Worm (Caenorhabditis elegans) whole organism, early embryonic: ENCODE results near the gene C09F12.3.

Source experiments
- B0310.2 ChIP-seq: sonication (generic microtip); optimal IDR thresholded peaks from 2 replicates; lab custom pipeline; 2016; ENCODE audit warnings: mild to moderate bottlenecking, missing genetic modification characterization, missing compliant biosample characterization
- F13C5.2 ChIP-seq: sonication (generic microtip); optimal IDR thresholded peaks from 2 replicates; lab custom pipeline; 2017; ENCODE audit warnings: mild to moderate bottlenecking, missing genetic modification characterization, inconsistent platforms, missing compliant biosample characterization
- aly-1 ChIP-seq: sonication (generic microtip); optimal IDR thresholded peaks from 2 replicates; lab custom pipeline; 2016; ENCODE audit warnings: missing genetic modification characterization, missing compliant biosample characterization
- ama-1 ChIP-seq: fragments of 150-350 bp; optimal IDR thresholded peaks from 2 replicates; lab custom pipeline; 2014
- ceh-13 ChIP-seq: fragments of 200-800 bp; sonication (Bioruptor generic); optimal IDR thresholded peaks from 2 replicates; lab custom pipeline; 2018; ENCODE audit warnings: mild to moderate bottlenecking, missing genetic modification characterization, missing compliant biosample characterization
- ceh-36 ChIP-seq: sonication (generic microtip); optimal IDR thresholded peaks from 2 replicates; lab custom pipeline; 2016; ENCODE audit warnings: missing genetic modification characterization, inconsistent platforms, missing compliant biosample characterization
- ets-7 ChIP-seq: sonication (generic microtip); optimal IDR thresholded peaks from 2 replicates; lab custom pipeline; 2016; ENCODE audit warnings: missing genotype, missing genetic modification characterization, missing compliant biosample characterization
- flt-1 ChIP-seq: fragments of 200-800 bp; sonication (Bioruptor generic); IDR thresholded peaks from 2 replicates; pipeline ENCODE4 v1.3.6; 2022; ENCODE audit warnings: missing genetic modification characterization, missing compliant biosample characterization
- hmbx-1 ChIP-seq: sonication (generic microtip); optimal IDR thresholded peaks from 2 replicates; lab custom pipeline; 2016; ENCODE audit warnings: mild to moderate bottlenecking, missing genetic modification characterization, missing compliant biosample characterization
- hmg-4 ChIP-seq: fragments of 200-800 bp; sonication (Bioruptor generic); optimal IDR thresholded peaks from 2 replicates; lab custom pipeline; 2018; ENCODE audit warnings: mild to moderate bottlenecking, missing genetic modification characterization, missing compliant biosample characterization
- hnd-1 ChIP-seq: sonication (generic microtip); optimal IDR thresholded peaks from 2 replicates; lab custom pipeline; 2016; ENCODE audit warnings: missing genetic modification characterization, missing compliant biosample characterization
- pes-1 ChIP-seq: fragments of 200-800 bp; sonication (Bioruptor generic); IDR thresholded peaks from 2 replicates; pipeline ENCODE4 v1.3.6; 2022; ENCODE audit warnings: missing genetic modification reagents, missing genetic modification characterization, missing compliant biosample characterization
- scrt-1 ChIP-seq: fragments of 200-800 bp; sonication (Bioruptor generic); IDR thresholded peaks from 2 replicates; pipeline ENCODE4 v1.3.6; 2022; ENCODE audit warnings: missing genetic modification characterization, missing compliant biosample characterization
- sea-1 ChIP-seq: fragments of 200-800 bp; sonication (Bioruptor generic); conservative IDR thresholded peaks from 2 replicates; pipeline ENCODE4 v1.3.6; 2022; ENCODE audit warnings: missing genetic modification characterization, missing compliant biosample characterization
- tbx-11 ChIP-seq: fragments of 200-800 bp; sonication (Bioruptor generic); IDR thresholded peaks from 2 replicates; pipeline ENCODE4 v1.3.6; 2022; ENCODE audit warnings: missing genetic modification characterization, missing compliant biosample characterization
- tbx-37 ChIP-seq: fragments of 200-800 bp; sonication (Bioruptor generic); conservative IDR thresholded peaks from 2 replicates; pipeline ENCODE4 v1.3.6; 2022; ENCODE audit warnings: missing genetic modification reagents, missing genetic modification characterization, missing compliant biosample characterization
- tra-4 ChIP-seq: sonication (generic microtip); optimal IDR thresholded peaks from 2 replicates; lab custom pipeline; 2017; ENCODE audit warnings: missing genetic modification characterization, missing compliant biosample characterization

C09F12.3 gene

ce11 chrX:11014394-11015280 lies 28.0 kb downstream of the C09F12.3 start:
- no peak for TF ChIP-seq ama-1 (lab: Kevin White, UChicago)
- TF ChIP-seq ceh-13 (GFP tag; lab: Kevin White, UChicago) = no peak
- TF ChIP-seq B0310.2 = no peak
- TF ChIP-seq aly-1 = no peak
- no peak for TF ChIP-seq sea-1 (GFP tag; lab: Robert Waterston, UW)

- no peak for TF ChIP-seq ceh-36 (tag; lab: Kevin White, UChicago)
- TF ChIP-seq hmg-4 = no peak
- TF ChIP-seq tbx-11 = no peak
- no peak for TF ChIP-seq F13C5.2 (tag; lab: Kevin White, UChicago)
- TF ChIP-seq scrt-1 = no peak
- no peak for TF ChIP-seq sea-1 (GFP tag; lab: Robert Waterston, UW)
- TF ChIP-seq tra-4 = no peak
- TF ChIP-seq ceh-13 (GFP tag; lab: Kevin White, UChicago) = no peak
These were observed 30.3 kb downstream of the C09F12.3 start, which contains the start of gene F58A3.3 for ce11 chrX:11012337-11012736. Gene F58A3.3 (plus strand): TSS chrX:11012637.

- no peak for TF ChIP-seq ets-7 (tag; lab: Kevin White, UChicago)
- no peak for TF ChIP-seq ceh-36 (tag; lab: Kevin White, UChicago)
- no peak for TF ChIP-seq ama-1 (lab: Kevin White, UChicago)
- TF ChIP-seq tbx-37 = no peak
- no peak for TF ChIP-seq flt-1 (GFP tag; lab: Robert Waterston, UW)
- no peak for TF ChIP-seq hmbx-1 (tag; lab: Kevin White, UChicago)
These were observed 32.1 kb downstream of the C09F12.3 start, which contains the start of gene F58A3.4 for ce11 chrX:11010565-11010964. Gene F58A3.4 (minus strand): TSS chrX:11010665.

ce11 chrX:11008954-11009353 lies 33.7 kb downstream of the C09F12.3 start, which contains the start of gene ttr-31:
Gene ttr-31 (minus strand): TSS chrX:11009054.
- no peak for TF ChIP-seq tbx-37
- no peak for TF ChIP-seq tbx-11
- no peak for TF ChIP-seq ama-1 (lab: Kevin White, UChicago)
- TF ChIP-seq flt-1 (GFP tag; lab: Robert Waterston, UW) = no peak
- no peak for TF ChIP-seq hmbx-1 (tag; lab: Kevin White, UChicago)
- no peak for TF ChIP-seq scrt-1
- TF ChIP-seq B0310.2 = no peak
- TF ChIP-seq ceh-36 (tag; lab: Kevin White, UChicago) = no peak
- TF ChIP-seq ceh-13 (GFP tag; lab: Kevin White, UChicago) = no peak
- TF ChIP-seq pes-1 = no peak
- TF ChIP-seq hmg-4 = no peak
- TF ChIP-seq sea-1 (GFP tag; lab: Robert Waterston, UW) = no peak
- TF ChIP-seq aly-1 = no peak
- no peak for TF ChIP-seq tra-4

ce11 chrX:11008052-11008451 lies 34.6 kb downstream of the C09F12.3 start, which contains the start of gene del-5:
Gene del-5 (minus strand): TSS chrX:11008181.
- TF ChIP-seq scrt-1 = no peak
- no peak for TF ChIP-seq aly-1
- TF ChIP-seq hmbx-1 (tag; lab: Kevin White, UChicago) = no peak
- TF ChIP-seq ets-7 (tag; lab: Kevin White, UChicago) = no peak
- no peak for TF ChIP-seq ama-1 (lab: Kevin White, UChicago)
- TF ChIP-seq hmg-4 = no peak
- TF ChIP-seq tbx-11 = no peak
- TF ChIP-seq F13C5.2 (tag; lab: Kevin White, UChicago) = no peak
- TF ChIP-seq sea-1 (GFP tag; lab: Robert Waterston, UW) = no peak
- no peak for TF ChIP-seq flt-1 (GFP tag; lab: Robert Waterston, UW)

- no peak for TF ChIP-seq scrt-1
- TF ChIP-seq sea-1 (GFP tag; lab: Robert Waterston, UW) = no peak
- no peak for TF ChIP-seq ceh-36 (tag; lab: Kevin White, UChicago)
- no peak for TF ChIP-seq tra-4
- no peak for TF ChIP-seq ets-7 (tag; lab: Kevin White, UChicago)
- TF ChIP-seq B0310.2 = no peak
- TF ChIP-seq pes-1 = no peak
- no peak for TF ChIP-seq hmbx-1 (tag; lab: Kevin White, UChicago)
- no peak for TF ChIP-seq F13C5.2 (tag; lab: Kevin White, UChicago)
- TF ChIP-seq ama-1 (lab: Kevin White, UChicago) = no peak
- no peak for TF ChIP-seq aly-1
- no peak for TF ChIP-seq hmg-4
- TF ChIP-seq flt-1 (GFP tag; lab: Robert Waterston, UW) = no peak
- no peak for TF ChIP-seq tbx-37
- TF ChIP-seq ceh-13 (GFP tag; lab: Kevin White, UChicago) = no peak
- no peak for TF ChIP-seq hnd-1
These were observed 35.3 kb downstream of the C09F12.3 start for ce11 chrX:11007393-11007792.

ce11 chrX:11003701-11004100 lies 39.0 kb downstream of the C09F12.3 start:
- TF ChIP-seq sea-1 (GFP tag; lab: Robert Waterston, UW) (no peak), hmg-4 (no peak), B0310.2 (no peak), F13C5.2 (tag; lab: Kevin White, UChicago) (no peak), ceh-13 (GFP tag; lab: Kevin White, UChicago) (no peak), ets-7 (tag; lab: Kevin White, UChicago) (no peak), tra-4 (no peak), pes-1 (no peak), tbx-11 (no peak), hnd-1 (no peak), tbx-37 (no peak), hmbx-1 (tag; lab: Kevin White, UChicago) (no peak), ama-1 (lab: Kevin White, UChicago) (no peak), ceh-36 (tag; lab: Kevin White, UChicago) (no peak), aly-1 (no peak), flt-1 (GFP tag; lab: Robert Waterston, UW) (no peak), scrt-1 (no peak)
